Worm (Caenorhabditis elegans) whole organism, early embryonic: Measurements from ENCODE around the gene ZK632.2.

Experiments used
- B0310.2 ChIP-seq: sonication (generic microtip); optimal IDR thresholded peaks from 2 replicates; lab custom pipeline; 2016; ENCODE audit warnings: mild to moderate bottlenecking, missing genetic modification characterization, missing compliant biosample characterization
- F13C5.2 ChIP-seq: sonication (generic microtip); optimal IDR thresholded peaks from 2 replicates; lab custom pipeline; 2017; ENCODE audit warnings: mild to moderate bottlenecking, missing genetic modification characterization, inconsistent platforms, missing compliant biosample characterization
- aly-1 ChIP-seq: sonication (generic microtip); optimal IDR thresholded peaks from 2 replicates; lab custom pipeline; 2016; ENCODE audit warnings: missing genetic modification characterization, missing compliant biosample characterization
- ama-1 ChIP-seq: fragments of 150-350 bp; optimal IDR thresholded peaks from 2 replicates; lab custom pipeline; 2014
- ceh-13 ChIP-seq: fragments of 200-800 bp; sonication (Bioruptor generic); optimal IDR thresholded peaks from 2 replicates; lab custom pipeline; 2018; ENCODE audit warnings: mild to moderate bottlenecking, missing genetic modification characterization, missing compliant biosample characterization
- ceh-36 ChIP-seq: sonication (generic microtip); optimal IDR thresholded peaks from 2 replicates; lab custom pipeline; 2016; ENCODE audit warnings: missing genetic modification characterization, inconsistent platforms, missing compliant biosample characterization
- ets-7 ChIP-seq: sonication (generic microtip); optimal IDR thresholded peaks from 2 replicates; lab custom pipeline; 2016; ENCODE audit warnings: missing genotype, missing genetic modification characterization, missing compliant biosample characterization
- flt-1 ChIP-seq: fragments of 200-800 bp; sonication (Bioruptor generic); IDR thresholded peaks from 2 replicates; pipeline ENCODE4 v1.3.6; 2022; ENCODE audit warnings: missing genetic modification characterization, missing compliant biosample characterization
- hmbx-1 ChIP-seq: sonication (generic microtip); optimal IDR thresholded peaks from 2 replicates; lab custom pipeline; 2016; ENCODE audit warnings: mild to moderate bottlenecking, missing genetic modification characterization, missing compliant biosample characterization
- hmg-4 ChIP-seq: fragments of 200-800 bp; sonication (Bioruptor generic); optimal IDR thresholded peaks from 2 replicates; lab custom pipeline; 2018; ENCODE audit warnings: mild to moderate bottlenecking, missing genetic modification characterization, missing compliant biosample characterization
- hnd-1 ChIP-seq: sonication (generic microtip); optimal IDR thresholded peaks from 2 replicates; lab custom pipeline; 2016; ENCODE audit warnings: missing genetic modification characterization, missing compliant biosample characterization
- pes-1 ChIP-seq: fragments of 200-800 bp; sonication (Bioruptor generic); IDR thresholded peaks from 2 replicates; pipeline ENCODE4 v1.3.6; 2022; ENCODE audit warnings: missing genetic modification reagents, missing genetic modification characterization, missing compliant biosample characterization
- scrt-1 ChIP-seq: fragments of 200-800 bp; sonication (Bioruptor generic); IDR thresholded peaks from 2 replicates; pipeline ENCODE4 v1.3.6; 2022; ENCODE audit warnings: missing genetic modification characterization, missing compliant biosample characterization
- sea-1 ChIP-seq: fragments of 200-800 bp; sonication (Bioruptor generic); conservative IDR thresholded peaks from 2 replicates; pipeline ENCODE4 v1.3.6; 2022; ENCODE audit warnings: missing genetic modification characterization, missing compliant biosample characterization
- tbx-11 ChIP-seq: fragments of 200-800 bp; sonication (Bioruptor generic); IDR thresholded peaks from 2 replicates; pipeline ENCODE4 v1.3.6; 2022; ENCODE audit warnings: missing genetic modification characterization, missing compliant biosample characterization
- tbx-37 ChIP-seq: fragments of 200-800 bp; sonication (Bioruptor generic); conservative IDR thresholded peaks from 2 replicates; pipeline ENCODE4 v1.3.6; 2022; ENCODE audit warnings: missing genetic modification reagents, missing genetic modification characterization, missing compliant biosample characterization
- tra-4 ChIP-seq: sonication (generic microtip); optimal IDR thresholded peaks from 2 replicates; lab custom pipeline; 2017; ENCODE audit warnings: missing genetic modification characterization, missing compliant biosample characterization

ZK632.2 gene

ce11 chrIII:9798478-9799157 lies at the start of gene ZK632.2:
Gene ZK632.2, plus strand, starts transcription at chrIII:9799107.
- TF ChIP-seq tbx-11 (GFP tag; lab: Robert Waterston, UW) (no peak), pes-1 (GFP tag; lab: Robert Waterston, UW) (no peak), tbx-37 (GFP tag; lab: Robert Waterston, UW) (no peak), hmg-4 (GFP tag; lab: Kevin White, UChicago) (no peak), B0310.2 (tag; lab: Kevin White, UChicago) (no peak), hnd-1 (no peak), flt-1 (GFP tag; lab: Robert Waterston, UW) (no peak)

DNA sequence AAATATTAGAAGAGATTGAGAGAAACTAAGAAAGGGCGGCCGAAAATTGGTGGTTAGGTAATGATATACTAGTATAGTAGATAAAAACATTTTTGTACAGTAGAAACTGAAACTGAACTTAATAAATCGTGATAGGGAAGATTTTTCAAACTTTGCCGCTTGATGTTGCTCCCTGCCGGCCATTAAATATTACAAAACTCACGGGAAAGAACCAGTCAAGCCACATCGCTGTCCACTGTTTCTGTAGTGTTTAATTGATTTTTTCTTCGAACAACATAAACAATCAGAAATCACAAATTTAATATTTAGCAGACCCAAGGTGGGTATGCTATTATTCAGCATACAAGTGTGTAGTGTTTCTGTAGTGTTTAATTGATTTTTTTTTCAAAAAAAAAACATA lies 47.8 kb upstream of the ZK632.2 start, which contains the start of gene T05G5.5:
TSS of gene T05G5.5 (minus strand) at position 359 of the 400 bp plus-strand sequence.
- no peak for TF ChIP-seq sea-1
- no peak for TF ChIP-seq ama-1
- no peak for TF ChIP-seq tbx-37 (GFP tag; lab: Robert Waterston, UW)
- TF ChIP-seq tra-4 (tag; lab: Kevin White, UChicago): no peak
- TF ChIP-seq F13C5.2: no peak
- TF ChIP-seq ceh-13 (GFP tag; lab: Kevin White, UChicago): no peak
- no peak for TF ChIP-seq B0310.2 (tag; lab: Kevin White, UChicago)
- no peak for TF ChIP-seq ceh-36 (tag; lab: Kevin White, UChicago)
- TF ChIP-seq pes-1 (GFP tag; lab: Robert Waterston, UW): no peak

- TF ChIP-seq F13C5.2 (no peak), sea-1 (no peak), flt-1 (GFP tag; lab: Robert Waterston, UW) (no peak), tbx-11 (GFP tag; lab: Robert Waterston, UW) (no peak), hnd-1 (no peak), ama-1 (no peak), pes-1 (GFP tag; lab: Robert Waterston, UW) (no peak), hmg-4 (GFP tag; lab: Kevin White, UChicago) (no peak), ceh-13 (GFP tag; lab: Kevin White, UChicago) (no peak), ceh-36 (tag; lab: Kevin White, UChicago) (no peak), tbx-37 (GFP tag; lab: Robert Waterston, UW) (no peak), B0310.2 (tag; lab: Kevin White, UChicago) (no peak), scrt-1 (GFP tag; lab: Robert Waterston, UW) (no peak), aly-1 (tag; lab: Kevin White, UChicago) (no peak), tra-4 (tag; lab: Kevin White, UChicago) (no peak), hmbx-1 (tag; lab: Kevin White, UChicago) (no peak), ets-7 (tag; lab: Kevin White, UChicago) (no peak)
Measured at ce11 chrIII:9752852-9753251, 46.1 kb upstream of the ZK632.2 start, which contains the start of gene ech-6. Gene ech-6, minus strand, starts transcription at chrIII:9752883.

DNA sequence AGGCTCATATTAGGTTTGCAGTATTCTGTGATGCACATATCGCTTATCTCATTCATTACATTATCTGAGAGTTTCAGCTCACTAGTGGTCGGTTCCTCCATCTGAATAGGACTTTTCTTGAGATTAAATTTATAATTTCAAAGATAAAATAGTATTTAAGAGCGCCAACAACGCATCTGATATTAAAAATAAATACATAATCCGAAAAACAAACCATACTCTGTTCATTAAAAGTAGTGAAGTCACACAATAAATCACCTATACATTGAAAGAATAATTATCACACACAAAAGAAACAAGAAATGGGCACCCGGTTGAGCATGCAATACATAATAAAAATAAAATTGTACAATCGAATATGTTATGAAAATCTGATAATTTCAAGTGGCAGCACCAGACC lies 41.5 kb upstream of the ZK632.2 start, which contains the start of gene vps-53:
TSS of gene vps-53 (minus strand) at position 101 of the 400 bp plus-strand sequence.
- TF ChIP-seq ceh-36 (tag; lab: Kevin White, UChicago) (no peak), hmg-4 (GFP tag; lab: Kevin White, UChicago) (no peak), ets-7 (tag; lab: Kevin White, UChicago) (no peak), scrt-1 (GFP tag; lab: Robert Waterston, UW) (no peak), hmbx-1 (tag; lab: Kevin White, UChicago) (no peak), aly-1 (tag; lab: Kevin White, UChicago) (no peak), tbx-37 (GFP tag; lab: Robert Waterston, UW) (no peak), tra-4 (tag; lab: Kevin White, UChicago) (no peak), pes-1 (GFP tag; lab: Robert Waterston, UW) (no peak), ama-1 (no peak), ceh-13 (GFP tag; lab: Kevin White, UChicago) (no peak), F13C5.2 (no peak), hnd-1 (no peak), tbx-11 (GFP tag; lab: Robert Waterston, UW) (no peak), flt-1 (GFP tag; lab: Robert Waterston, UW) (no peak), B0310.2 (tag; lab: Kevin White, UChicago) (no peak), sea-1 (no peak)

DNA sequence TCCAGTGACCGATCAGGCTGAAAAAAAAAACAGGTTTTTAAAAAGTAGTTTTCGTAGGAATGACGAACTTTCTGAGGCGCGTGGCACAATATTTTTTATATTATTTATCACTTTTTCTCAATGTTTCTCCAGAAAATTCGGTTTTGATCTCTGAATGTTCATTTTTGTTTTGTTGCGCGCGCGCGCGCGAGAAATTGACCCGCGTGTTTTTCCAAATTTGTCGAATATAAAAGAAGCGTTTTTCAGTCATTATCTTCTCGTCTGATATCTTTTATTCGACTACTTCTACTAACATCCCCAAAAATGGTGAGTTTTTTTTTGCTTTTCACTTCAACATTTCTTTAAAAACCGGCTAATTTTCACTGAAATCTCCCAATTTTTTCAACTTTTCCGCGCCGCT lies 40.1 kb upstream of the ZK632.2 start, which contains the start of gene rmd-1:
TSS of gene rmd-1 (plus strand) at position 247 of the 400 bp plus-strand sequence.
- no peak for TF ChIP-seq flt-1 (GFP tag; lab: Robert Waterston, UW)

DNA sequence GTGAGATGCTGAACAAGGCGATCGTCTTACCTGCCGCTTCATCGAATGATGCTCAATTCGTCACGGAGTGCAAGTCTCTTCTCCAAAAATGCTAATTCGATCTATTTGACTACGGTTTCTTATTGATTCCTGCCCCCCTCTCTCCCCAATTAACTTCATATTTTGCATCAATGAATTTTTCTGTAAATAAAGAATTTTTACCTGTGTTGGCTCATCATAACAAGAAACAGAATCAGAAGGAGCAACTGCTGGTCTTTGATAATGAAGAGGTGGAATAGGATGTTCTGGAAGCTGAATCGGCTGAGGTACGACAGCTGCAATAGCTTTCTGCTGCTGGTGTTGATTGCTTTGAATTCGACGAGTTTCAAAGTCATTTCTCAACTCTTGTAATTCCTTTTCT lies 38.7 kb upstream of the ZK632.2 start:
- TF ChIP-seq ets-7 (tag; lab: Kevin White, UChicago) (no peak), pes-1 (GFP tag; lab: Robert Waterston, UW) (no peak), scrt-1 (GFP tag; lab: Robert Waterston, UW) (no peak), tbx-11 (GFP tag; lab: Robert Waterston, UW) (no peak), tbx-37 (GFP tag; lab: Robert Waterston, UW) (no peak)

ce11 chrIII:9762093-9762748 lies 36.7 kb upstream of the ZK632.2 start, which contains the start of gene gcc-2:
Gene gcc-2, minus strand, starts transcription at chrIII:9762143.
- TF ChIP-seq flt-1 (GFP tag; lab: Robert Waterston, UW): no peak
- no peak for TF ChIP-seq tbx-37 (GFP tag; lab: Robert Waterston, UW)
- no peak for TF ChIP-seq hnd-1
- TF ChIP-seq ceh-36 (tag; lab: Kevin White, UChicago): no peak
- TF ChIP-seq ama-1: no peak
- no peak for TF ChIP-seq pes-1 (GFP tag; lab: Robert Waterston, UW)
- TF ChIP-seq B0310.2 (tag; lab: Kevin White, UChicago): no peak
- no peak for TF ChIP-seq hmg-4 (GFP tag; lab: Kevin White, UChicago)
- TF ChIP-seq tbx-11 (GFP tag; lab: Robert Waterston, UW): no peak
- TF ChIP-seq ceh-13 (GFP tag; lab: Kevin White, UChicago): no peak
- TF ChIP-seq F13C5.2: no peak
- no peak for TF ChIP-seq aly-1 (tag; lab: Kevin White, UChicago)
- no peak for TF ChIP-seq tra-4 (tag; lab: Kevin White, UChicago)
- TF ChIP-seq ets-7 (tag; lab: Kevin White, UChicago): no peak
- no peak for TF ChIP-seq hmbx-1 (tag; lab: Kevin White, UChicago)
